Fruit fly (Drosophila melanogaster) whole organism, prepupa: Measurements from ENCODE around the gene scrib.

Experiments
- Blimp-1 ChIP-seq: fragments of 200-800 bp; sonication (Bioruptor generic); optimal IDR thresholded peaks from 3 replicates; lab custom pipeline; 2017; ENCODE audit warnings: missing biosample characterization, missing genetic modification characterization, mild to moderate bottlenecking, moderate library complexity, missing genetic modification reagents
- CG10631 ChIP-seq: fragments of 200-800 bp; sonication (Bioruptor generic); optimal IDR thresholded peaks from 2 replicates; lab custom pipeline; 2016; ENCODE audit warnings: missing biosample characterization, missing genetic modification characterization
- CG10669 ChIP-seq: fragments of 200-800 bp; sonication (Bioruptor generic); optimal IDR thresholded peaks from 3 replicates; lab custom pipeline; 2018; ENCODE audit warnings: missing biosample characterization, mild to moderate bottlenecking, missing genetic modification characterization, moderate library complexity
- CG11762 ChIP-seq: fragments of 200-800 bp; sonication (Bioruptor generic); optimal IDR thresholded peaks from 3 replicates; lab custom pipeline; 2016; ENCODE audit warnings: missing biosample characterization, missing genetic modification characterization; ENCODE audit not compliant: insufficient read depth
- CG11902 ChIP-seq: fragments of 200-800 bp; sonication (Bioruptor generic); optimal IDR thresholded peaks from 3 replicates; lab custom pipeline; 2016; ENCODE audit warnings: missing biosample characterization, missing genetic modification characterization
- CG15336 ChIP-seq: fragments of 200-800 bp; sonication (Bioruptor generic); IDR thresholded peaks from 2 replicates; pipeline ENCODE4 v1.3.6; 2022; ENCODE audit warnings: missing biosample characterization, missing genetic modification characterization
- CG3032 ChIP-seq: fragments of 200-800 bp; optimal IDR thresholded peaks from 2 replicates; lab custom pipeline; 2019; ENCODE audit warnings: missing biosample characterization, mild to moderate bottlenecking, missing genetic modification characterization, moderate library complexity
- CG32006 ChIP-seq: fragments of 200-800 bp; sonication (Bioruptor generic); optimal IDR thresholded peaks from 3 replicates; lab custom pipeline; 2017; ENCODE audit warnings: missing biosample characterization, mild to moderate bottlenecking, missing genetic modification characterization
- CG34406 ChIP-seq: fragments of 200-800 bp; sonication (Bioruptor generic); optimal IDR thresholded peaks from 3 replicates; lab custom pipeline; 2016; ENCODE audit warnings: missing biosample characterization, missing genetic modification characterization
- CG3919 ChIP-seq: fragments of 200-800 bp; sonication (Bioruptor generic); optimal IDR thresholded peaks from 3 replicates; lab custom pipeline; 2016; ENCODE audit warnings: missing biosample characterization, missing genetic modification characterization
- CG4318 ChIP-seq: fragments of 200-800 bp; sonication (Bioruptor generic); optimal IDR thresholded peaks from 3 replicates; lab custom pipeline; 2017; ENCODE audit warnings: missing biosample characterization, mild to moderate bottlenecking, missing genetic modification characterization
- CG6163 ChIP-seq: fragments of 200-800 bp; sonication (Bioruptor generic); IDR thresholded peaks from 3 replicates; pipeline ENCODE4 v1.3.6; 2022; ENCODE audit warnings: missing biosample characterization, missing genetic modification characterization
- CG6276 ChIP-seq: fragments of 200-800 bp; sonication (Bioruptor generic); optimal IDR thresholded peaks from 2 replicates; lab custom pipeline; 2017; ENCODE audit warnings: missing biosample characterization, mild to moderate bottlenecking, missing genetic modification characterization
- CG6792 ChIP-seq: fragments of 200-800 bp; sonication (Bioruptor generic); optimal IDR thresholded peaks from 3 replicates; lab custom pipeline; 2016; ENCODE audit warnings: missing biosample characterization, missing genetic modification characterization
- CG6808 ChIP-seq: fragments of 200-800 bp; sonication (Bioruptor generic); optimal IDR thresholded peaks from 3 replicates; lab custom pipeline; 2017; ENCODE audit warnings: missing biosample characterization, missing genetic modification characterization, mild to moderate bottlenecking, moderate library complexity, missing genetic modification reagents
- CG6854 ChIP-seq: fragments of 200-800 bp; sonication (Bioruptor generic); optimal IDR thresholded peaks from 2 replicates; lab custom pipeline; 2017; ENCODE audit warnings: missing biosample characterization, mild to moderate bottlenecking, missing genetic modification characterization
- CG7368 ChIP-seq: fragments of 200-800 bp; sonication (Bioruptor generic); optimal IDR thresholded peaks from 3 replicates; lab custom pipeline; 2016; ENCODE audit warnings: missing biosample characterization, missing genetic modification characterization
- CG8119 ChIP-seq: fragments of 200-800 bp; sonication (Bioruptor generic); IDR thresholded peaks from 3 replicates; pipeline ENCODE4 v1.3.6; 2022; ENCODE audit warnings: missing biosample characterization, missing genetic modification characterization
- CG8319 ChIP-seq: fragments of 200-800 bp; sonication (Bioruptor generic); optimal IDR thresholded peaks from 3 replicates; lab custom pipeline; 2016; ENCODE audit warnings: missing biosample characterization, missing genetic modification characterization
- CG8632 ChIP-seq: fragments of 200-800 bp; sonication (Bioruptor generic); optimal IDR thresholded peaks from 3 replicates; lab custom pipeline; 2016; ENCODE audit warnings: missing biosample characterization, missing genetic modification characterization
- Eip78C ChIP-seq: fragments of 200-800 bp; sonication (Bioruptor generic); peaks from one replicate; lab custom pipeline; 2016; ENCODE audit warnings: missing biosample characterization, missing genetic modification characterization
- Eip93F ChIP-seq: fragments of 200-800 bp; sonication (Bioruptor generic); optimal IDR thresholded peaks from 2 replicates; lab custom pipeline; 2016; ENCODE audit warnings: missing biosample characterization, mild to moderate bottlenecking, missing genetic modification characterization
- Ets21C ChIP-seq: fragments of 200-800 bp; sonication (Bioruptor generic); optimal IDR thresholded peaks from 3 replicates; lab custom pipeline; 2016; ENCODE audit warnings: missing biosample characterization, missing genetic modification characterization
- Ets96B ChIP-seq: fragments of 200-800 bp; optimal IDR thresholded peaks from 2 replicates; lab custom pipeline; 2019; ENCODE audit warnings: missing biosample characterization, mild to moderate bottlenecking, missing genetic modification characterization, moderate library complexity
- Gug ChIP-seq: fragments of 200-800 bp; sonication (Bioruptor generic); IDR thresholded peaks from 2 replicates; pipeline ENCODE4 v1.3.6; 2022; ENCODE audit warnings: missing biosample characterization, missing genetic modification characterization
- Hr38 ChIP-seq: sonication (Bioruptor generic); optimal IDR thresholded peaks from 2 replicates; lab custom pipeline; 2016; ENCODE audit warnings: missing biosample characterization, missing genetic modification characterization
- Hr39 ChIP-seq: fragments of 200-800 bp; sonication (Bioruptor generic); optimal IDR thresholded peaks from 2 replicates; lab custom pipeline; 2016; ENCODE audit warnings: missing biosample characterization, missing genetic modification characterization
- Lpt ChIP-seq: fragments of 200-800 bp; sonication (Bioruptor generic); optimal IDR thresholded peaks from 3 replicates; lab custom pipeline; 2016; ENCODE audit warnings: missing biosample characterization, missing genetic modification characterization
- Met ChIP-seq: fragments of 200-800 bp; sonication (Bioruptor generic); optimal IDR thresholded peaks from 3 replicates; lab custom pipeline; 2016; ENCODE audit warnings: missing biosample characterization, missing genetic modification characterization
- OdsH ChIP-seq: fragments of 200-800 bp; sonication (Bioruptor generic); optimal IDR thresholded peaks from 3 replicates; lab custom pipeline; 2016; ENCODE audit warnings: missing biosample characterization, missing genetic modification characterization
- Smox ChIP-seq: fragments of 200-800 bp; sonication (Bioruptor generic); optimal IDR thresholded peaks from 3 replicates; lab custom pipeline; 2016; ENCODE audit warnings: missing biosample characterization, missing genetic modification characterization
- Sox14 ChIP-seq: fragments of 200-800 bp; sonication (Bioruptor generic); optimal IDR thresholded peaks from 3 replicates; lab custom pipeline; 2016; ENCODE audit warnings: missing biosample characterization, missing genetic modification characterization
- Sox15 ChIP-seq: fragments of 200-800 bp; sonication (Bioruptor generic); optimal IDR thresholded peaks from 3 replicates; lab custom pipeline; 2016; ENCODE audit warnings: missing biosample characterization, missing genetic modification characterization
- acj6 ChIP-seq: fragments of 200-800 bp; sonication (Bioruptor generic); optimal IDR thresholded peaks from 3 replicates; lab custom pipeline; 2016; ENCODE audit warnings: missing biosample characterization, missing genetic modification characterization
- dac ChIP-seq: fragments of 200-800 bp; sonication (Bioruptor generic); optimal IDR thresholded peaks from 2 replicates; lab custom pipeline; 2017; ENCODE audit warnings: missing biosample characterization, mild to moderate bottlenecking, missing genetic modification characterization
- eg ChIP-seq: fragments of 200-800 bp; sonication (Bioruptor generic); IDR thresholded peaks from 3 replicates; pipeline ENCODE4 v1.3.6; 2022; ENCODE audit warnings: missing biosample characterization, missing genetic modification characterization
- fd59A ChIP-seq: fragments of 200-800 bp; sonication (Bioruptor generic); optimal IDR thresholded peaks from 2 replicates; lab custom pipeline; 2017; ENCODE audit warnings: missing biosample characterization, mild to moderate bottlenecking, missing genetic modification characterization, missing genetic modification reagents
- fd85E ChIP-seq: fragments of 200-800 bp; sonication (Bioruptor generic); optimal IDR thresholded peaks from 3 replicates; lab custom pipeline; 2016; ENCODE audit warnings: missing biosample characterization, missing genetic modification characterization
- fkh ChIP-seq: fragments of 200-800 bp; sonication (Bioruptor generic); optimal IDR thresholded peaks from 3 replicates; lab custom pipeline; 2017; ENCODE audit warnings: missing biosample characterization, mild to moderate bottlenecking, missing genetic modification characterization, moderate library complexity
- net ChIP-seq: fragments of 200-800 bp; sonication (Bioruptor generic); optimal IDR thresholded peaks from 3 replicates; lab custom pipeline; 2016; ENCODE audit warnings: missing biosample characterization, missing genetic modification characterization
- pdm3 ChIP-seq: fragments of 200-800 bp; sonication (Bioruptor generic); optimal IDR thresholded peaks from 3 replicates; lab custom pipeline; 2016; ENCODE audit warnings: missing biosample characterization, missing genetic modification characterization
- salr ChIP-seq, 2 experiments: fragments of 200-800 bp; sonication (Bioruptor generic); optimal IDR thresholded peaks; 3 replicates each; lab custom pipeline; 2016 to 2018; ENCODE audit warnings: missing biosample characterization in 2 of 2, missing genetic modification characterization in 2 of 2, mild to moderate bottlenecking in 1 of 2
- spab ChIP-seq: fragments of 200-800 bp; sonication (Bioruptor generic); optimal IDR thresholded peaks from 2 replicates; lab custom pipeline; 2017; ENCODE audit warnings: missing biosample characterization, mild to moderate bottlenecking, missing genetic modification characterization, missing genetic modification reagents
- ss ChIP-seq, 2 experiments: fragments of 200-800 bp; sonication (Bioruptor generic); optimal IDR thresholded peaks; 2 replicates in 1 of 2; 3 replicates in 1 of 2; lab custom pipeline; 2017 to 2018; ENCODE audit warnings: mild to moderate bottlenecking in 2 of 2, missing biosample characterization in 2 of 2, missing genetic modification characterization in 2 of 2, moderate library complexity in 1 of 2
- svp ChIP-seq: fragments of 200-800 bp; sonication (Bioruptor generic); peaks from one replicate; lab custom pipeline; 2016; ENCODE audit warnings: missing biosample characterization, missing genetic modification characterization
- topi ChIP-seq: fragments of 200-800 bp; sonication (Bioruptor generic); optimal IDR thresholded peaks from 3 replicates; lab custom pipeline; 2016; ENCODE audit warnings: missing biosample characterization, missing genetic modification characterization
- vri ChIP-seq: fragments of 200-800 bp; sonication (Bioruptor generic); optimal IDR thresholded peaks from 3 replicates; lab custom pipeline; 2016; ENCODE audit warnings: missing biosample characterization, mild to moderate bottlenecking, missing genetic modification characterization

Gene scrib

DNA sequence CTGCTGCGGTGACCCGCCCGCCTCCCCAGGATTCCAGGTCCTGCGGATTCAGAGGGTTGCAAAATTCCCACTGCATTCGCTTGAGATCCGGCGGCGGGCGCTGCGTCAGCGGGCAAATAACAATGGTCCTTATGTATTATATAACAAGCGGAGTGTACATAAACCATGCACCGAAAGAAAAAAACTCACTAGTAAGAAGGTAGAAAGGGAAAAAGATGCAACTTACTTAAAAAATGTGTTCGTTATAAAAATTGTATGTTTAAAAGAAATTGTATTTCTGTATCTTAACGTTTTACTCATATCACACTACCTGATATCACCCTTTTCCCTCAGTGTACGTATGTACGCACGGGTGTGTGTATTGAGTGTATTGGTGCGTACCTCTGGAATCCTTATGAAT is 37.0 kb upstream of the scrib start (continued):
- peak in 1 of 2 experiments; percentile 40 for TF ChIP-seq salr (GFP tag; optimal IDR thresholded peaks at IDR 0.05; lab: Kevin White, UChicago)
- no peak for TF ChIP-seq dac (GFP tag; lab: Kevin White, UChicago)
- peak; percentile 76 for TF ChIP-seq CG6792
- TF ChIP-seq Ets21C (GFP tag; lab: Kevin White, UChicago) = peak; percentile 66
- TF ChIP-seq svp = peak; percentile 89
- TF ChIP-seq ss (GFP tag; optimal IDR thresholded peaks at IDR 0.05; lab: Kevin White, UChicago) = peak; percentile 21 to 76
- peak; percentile 72 for TF ChIP-seq Smox (GFP tag; lab: Kevin White, UChicago)
- TF ChIP-seq Sox14 (GFP tag; lab: Kevin White, UChicago) = peak; percentile 74
- TF ChIP-seq Ets96B (tag; lab: Kevin White, UChicago) = peak; percentile 75
- TF ChIP-seq pdm3 (GFP tag; lab: Kevin White, UChicago) = peak; percentile 68
- no peak for TF ChIP-seq fkh (GFP tag; lab: Kevin White, UChicago)
- peak; percentile 76 for TF ChIP-seq acj6 (GFP tag; lab: Kevin White, UChicago)
- TF ChIP-seq fd85E (GFP tag; lab: Kevin White, UChicago) = no peak
- peak; percentile 61 for TF ChIP-seq CG10631 (GFP tag; lab: Kevin White, UChicago)
- no peak for TF ChIP-seq Lpt (GFP tag; lab: Kevin White, UChicago)

DNA sequence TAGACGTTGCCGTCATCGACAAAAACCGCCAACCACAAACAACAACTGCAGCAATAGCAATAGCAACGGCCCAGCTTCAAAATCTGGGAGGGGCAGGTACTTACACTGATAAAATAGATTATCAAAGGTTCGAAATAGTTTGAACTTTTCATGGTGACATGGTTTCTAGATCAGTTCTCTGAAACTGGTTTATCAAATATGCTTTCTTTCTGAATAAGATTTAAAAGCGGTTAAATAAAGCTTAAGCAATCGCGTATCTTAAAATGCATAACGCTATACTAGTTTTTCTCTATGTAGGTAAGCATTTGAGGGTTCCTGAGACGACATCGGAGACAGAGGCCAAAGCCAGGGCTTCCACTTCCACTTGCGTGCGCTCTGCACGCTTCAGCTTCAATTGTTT is 35.8 kb upstream of the scrib start:
- TF ChIP-seq CG15336 (peak; percentile 79), acj6 (GFP tag; lab: Kevin White, UChicago) (peak; percentile 37), OdsH (GFP tag; lab: Kevin White, UChicago) (peak; percentile 33), Sox14 (GFP tag; lab: Kevin White, UChicago) (peak; percentile 33), CG34406 (GFP tag; lab: Kevin White, UChicago) (no peak), CG11762 (peak; percentile 27), CG10669 (peak; percentile 34), fd85E (GFP tag; lab: Kevin White, UChicago) (no peak), CG6808 (GFP tag; lab: Kevin White, UChicago) (peak; percentile 18), CG3032 (tag; lab: Kevin White, UChicago) (peak; percentile 48), Eip93F (GFP tag; lab: Kevin White, UChicago) (no peak), CG4318 (GFP tag; lab: Kevin White, UChicago) (peak; percentile 65), CG8319 (GFP tag; lab: Kevin White, UChicago) (no peak), CG8119 (GFP tag; lab: Robert Waterston, UW) (peak; percentile 73), CG10631 (GFP tag; lab: Kevin White, UChicago) (peak; percentile 58), Hr38 (GFP tag; lab: Kevin White, UChicago) (no peak), Lpt (GFP tag; lab: Kevin White, UChicago) (peak; percentile 71), CG11902 (GFP tag; lab: Kevin White, UChicago) (no peak), CG7368 (GFP tag; lab: Kevin White, UChicago) (peak; percentile 22), ss (GFP tag; optimal IDR thresholded peaks at IDR 0.05; lab: Kevin White, UChicago) (peak; percentile 29 to 32), pdm3 (GFP tag; lab: Kevin White, UChicago) (peak; percentile 58), net (GFP tag; lab: Kevin White, UChicago) (peak; percentile 19), Blimp-1 (GFP tag; lab: Kevin White, UChicago) (no peak), Met (GFP tag; lab: Kevin White, UChicago) (peak; percentile 4), eg (peak; percentile 70), fd59A (GFP tag; lab: Kevin White, UChicago) (peak; percentile 29), Hr39 (GFP tag; lab: Kevin White, UChicago) (peak; percentile 1), fkh (GFP tag; lab: Kevin White, UChicago) (no peak), CG3919 (peak; percentile 54), CG6163 (GFP tag; lab: Robert Waterston, UW) (peak; percentile 74), Ets96B (tag; lab: Kevin White, UChicago) (peak; percentile 45), Smox (GFP tag; lab: Kevin White, UChicago) (no peak), Gug (GFP tag; lab: Robert Waterston, UW) (no peak), topi (no peak), CG8632 (GFP tag; lab: Kevin White, UChicago) (no peak), CG6276 (GFP tag; lab: Kevin White, UChicago) (peak; percentile 64), dac (GFP tag; lab: Kevin White, UChicago) (peak; percentile 44), Eip78C (peak; percentile 84), Sox15 (GFP tag; lab: Kevin White, UChicago) (no peak), spab (GFP tag; lab: Kevin White, UChicago) (peak; percentile 41), CG6854 (GFP tag; lab: Kevin White, UChicago) (no peak), CG32006 (GFP tag; lab: Kevin White, UChicago) (peak; percentile 78), vri (GFP tag; lab: Kevin White, UChicago) (no peak), svp (no peak), salr (GFP tag; optimal IDR thresholded peaks at IDR 0.05; lab: Kevin White, UChicago) (peak in 1 of 2 experiments; percentile 56), CG6792 (no peak)
